Worm (Caenorhabditis elegans) whole organism, midembryonic: ENCODE data around the gene grl-15.

ENCODE experiments used
- T22C8.4 ChIP-seq: fragments of 200-800 bp; sonication (Bioruptor generic); IDR thresholded peaks from 2 replicates; pipeline ENCODE4 v1.3.6; 2022; ENCODE audit warnings: missing genetic modification characterization, missing compliant biosample characterization
- cog-1 ChIP-seq: sonication (generic microtip); optimal IDR thresholded peaks from 2 replicates; lab custom pipeline; 2016; ENCODE audit warnings: missing genetic modification characterization, missing compliant biosample characterization
- klf-2 ChIP-seq: fragments of 200-800 bp; sonication (Bioruptor generic); conservative IDR thresholded peaks from 2 replicates; pipeline ENCODE4 v1.3.6; 2022; ENCODE audit warnings: missing genetic modification reagents, missing genetic modification characterization, missing compliant biosample characterization
- med-1 ChIP-seq: sonication (generic microtip); optimal IDR thresholded peaks from 2 replicates; lab custom pipeline; 2017; ENCODE audit warnings: missing genetic modification characterization, mild to moderate bottlenecking, missing compliant biosample characterization, antibody characterized with exemption, missing genetic modification reagents; ENCODE audit not compliant: insufficient read depth
- tab-1 ChIP-seq: fragments of 200-800 bp; sonication (Bioruptor generic); IDR thresholded peaks from 2 replicates; pipeline ENCODE4 v1.3.6; 2022; ENCODE audit warnings: missing genetic modification characterization, missing compliant biosample characterization
- ztf-23 ChIP-seq: fragments of 200-800 bp; sonication (Bioruptor generic); IDR thresholded peaks from 2 replicates; pipeline ENCODE4 v1.3.6; 2022; ENCODE audit warnings: missing genetic modification reagents, missing genetic modification characterization, missing compliant biosample characterization
- ztf-29 ChIP-seq: fragments of 200-800 bp; sonication (Bioruptor generic); IDR thresholded peaks from 2 replicates; pipeline ENCODE4 v1.3.6; 2022; ENCODE audit warnings: missing genetic modification reagents, missing genetic modification characterization, missing compliant biosample characterization

ce11 chrIII:12278766-12279165 lies 43.0 kb upstream of the grl-15 start:
- no peak for TF ChIP-seq ztf-29 (GFP tag; lab: Robert Waterston, UW)
- TF ChIP-seq tab-1 (GFP tag; lab: Robert Waterston, UW) = no peak
- TF ChIP-seq med-1 = no peak
- no peak for TF ChIP-seq klf-2 (GFP tag; lab: Robert Waterston, UW)
- TF ChIP-seq cog-1 (tag; lab: Kevin White, UChicago) = no peak
- TF ChIP-seq T22C8.4 = no peak
- no peak for TF ChIP-seq ztf-23 (GFP tag; lab: Robert Waterston, UW)
